Fruit fly (Drosophila melanogaster) whole organism, embryonic: ENCODE data around the gene CG7879.

ENCODE experiments used
- Ada2b ChIP-seq: fragments of 200-800 bp; sonication (Bioruptor generic); IDR thresholded peaks from 2 replicates; pipeline ENCODE4 v1.3.6; 2022; ENCODE audit warnings: missing biosample characterization, missing genetic modification characterization
- Adf1 ChIP-seq: fragments of 200-800 bp; sonication (Bioruptor generic); IDR thresholded peaks from 2 replicates; pipeline ENCODE4 v1.3.6; 2022; ENCODE audit warnings: missing biosample characterization, missing genetic modification characterization
- Awh ChIP-seq: fragments of 200-800 bp; sonication (Bioruptor generic); IDR thresholded peaks from 2 replicates; pipeline ENCODE4, ENCODE4 v1.3.6; 2022; ENCODE audit warnings: missing biosample characterization, missing genetic modification characterization
- BEAF-32 ChIP-seq: fragments of 200-800 bp; sonication (Bioruptor generic); optimal IDR thresholded peaks from 3 replicates; lab custom pipeline; 2017; ENCODE audit warnings: missing biosample characterization, missing genetic modification characterization, mild to moderate bottlenecking, moderate library complexity, missing genetic modification reagents
- CG10431 ChIP-seq: fragments of 200-800 bp; sonication (Bioruptor generic); optimal IDR thresholded peaks from 3 replicates; lab custom pipeline; 2018; ENCODE audit warnings: missing biosample characterization, mild to moderate bottlenecking, missing genetic modification characterization
- CG11695 ChIP-seq: fragments of 200-800 bp; sonication (Bioruptor generic); IDR thresholded peaks from 3 replicates; pipeline ENCODE4 v1.3.6; 2022; ENCODE audit warnings: missing biosample characterization, missing genetic modification characterization
- CG12071 ChIP-seq: fragments of 200-800 bp; sonication (Bioruptor generic); optimal IDR thresholded peaks from 3 replicates; lab custom pipeline; 2018; ENCODE audit warnings: missing biosample characterization, mild to moderate bottlenecking, missing genetic modification characterization
- CG1603 ChIP-seq: fragments of 200-800 bp; sonication (Bioruptor generic); optimal IDR thresholded peaks from 2 replicates; lab custom pipeline; 2019; ENCODE audit warnings: missing biosample characterization, mild to moderate bottlenecking, missing genetic modification characterization, moderate library complexity
- CG17568 ChIP-seq: fragments of 200-800 bp; sonication (Bioruptor generic); optimal IDR thresholded peaks from 2 replicates; lab custom pipeline; 2018; ENCODE audit warnings: missing biosample characterization, mild to moderate bottlenecking, missing genetic modification characterization, moderate library complexity
- CG17829 ChIP-seq: fragments of 200-800 bp; optimal IDR thresholded peaks from 2 replicates; lab custom pipeline; 2019; ENCODE audit warnings: missing biosample characterization, mild to moderate bottlenecking, missing genetic modification characterization, moderate library complexity
- CG17912 ChIP-seq: fragments of 200-800 bp; sonication (Bioruptor generic); optimal IDR thresholded peaks from 2 replicates; lab custom pipeline; 2018; ENCODE audit warnings: missing biosample characterization, mild to moderate bottlenecking, missing genetic modification characterization
- CG2116 ChIP-seq: fragments of 200-800 bp; sonication (Bioruptor generic); optimal IDR thresholded peaks from 3 replicates; lab custom pipeline; 2018; ENCODE audit warnings: missing biosample characterization, mild to moderate bottlenecking, missing genetic modification characterization
- CG2199 ChIP-seq: fragments of 200-800 bp; sonication (Bioruptor generic); IDR thresholded peaks from 3 replicates; pipeline ENCODE4 v1.3.6; 2022; ENCODE audit warnings: missing biosample characterization, missing genetic modification characterization
- CG34376 ChIP-seq: fragments of 200-800 bp; sonication (Bioruptor generic); optimal IDR thresholded peaks from 2 replicates; lab custom pipeline; 2018; ENCODE audit warnings: missing biosample characterization, mild to moderate bottlenecking, missing genetic modification characterization
- CG4424 ChIP-seq: fragments of 200-800 bp; sonication (Bioruptor generic); optimal IDR thresholded peaks from 3 replicates; lab custom pipeline; 2016; ENCODE audit warnings: missing biosample characterization, missing genetic modification characterization
- CG4854 ChIP-seq: fragments of 200-800 bp; sonication (Bioruptor generic); optimal IDR thresholded peaks from 2 replicates; lab custom pipeline; 2016; ENCODE audit warnings: missing biosample characterization, missing genetic modification characterization, inconsistent platforms
- CG6791 ChIP-seq: fragments of 200-800 bp; sonication (Bioruptor generic); IDR thresholded peaks from 3 replicates; pipeline ENCODE4 v1.3.6; 2022; ENCODE audit warnings: missing biosample characterization, missing genetic modification characterization; ENCODE audit not compliant: partially characterized antibody
- CG7786 ChIP-seq: fragments of 200-800 bp; sonication (Bioruptor generic); optimal IDR thresholded peaks from 2 replicates; lab custom pipeline; 2016; ENCODE audit warnings: missing biosample characterization, missing genetic modification characterization
- CG7987 ChIP-seq: fragments of 200-800 bp; sonication (Bioruptor generic); optimal IDR thresholded peaks from 2 replicates; lab custom pipeline; 2018; ENCODE audit warnings: missing biosample characterization, mild to moderate bottlenecking, missing genetic modification characterization, moderate library complexity
- CG8290 ChIP-seq, 3 experiments: fragments of 200-800 bp; sonication (Bioruptor generic); optimal IDR thresholded peaks; 2 replicates each; lab custom pipeline; 2016 to 2019; ENCODE audit warnings: missing biosample characterization in 3 of 3, missing genetic modification characterization in 3 of 3, mild to moderate bottlenecking in 2 of 3, moderate library complexity in 1 of 3
- CG9437 ChIP-seq: fragments of 200-800 bp; sonication (Bioruptor generic); optimal IDR thresholded peaks from 2 replicates; lab custom pipeline; 2018; ENCODE audit warnings: missing biosample characterization, mild to moderate bottlenecking, missing genetic modification characterization
- CG9727 ChIP-seq: fragments of 200-800 bp; sonication (Bioruptor generic); optimal IDR thresholded peaks from 3 replicates; lab custom pipeline; 2017; ENCODE audit warnings: missing biosample characterization, mild to moderate bottlenecking, missing genetic modification characterization
- CG9876 ChIP-seq: fragments of 200-800 bp; sonication (Bioruptor generic); optimal IDR thresholded peaks from 2 replicates; lab custom pipeline; 2016; ENCODE audit warnings: missing biosample characterization, missing genetic modification characterization
- Dp ChIP-seq: fragments of 200-800 bp; sonication (Bioruptor generic); optimal IDR thresholded peaks from 2 replicates; lab custom pipeline; 2018; ENCODE audit warnings: missing biosample characterization, mild to moderate bottlenecking, missing genetic modification characterization, moderate library complexity
- E2f2 ChIP-seq: fragments of 200-800 bp; sonication (Bioruptor generic); IDR thresholded peaks from 2 replicates; pipeline ENCODE4 v1.3.6; 2022; ENCODE audit warnings: missing biosample characterization, missing genetic modification characterization
- Ets97D ChIP-seq: fragments of 200-800 bp; sonication (Bioruptor generic); optimal IDR thresholded peaks from 3 replicates; lab custom pipeline; 2016; ENCODE audit warnings: missing biosample characterization, missing genetic modification characterization
- HHEX ChIP-seq: fragments of 200-800 bp; sonication (Bioruptor generic); optimal IDR thresholded peaks from 3 replicates; lab custom pipeline; 2017; ENCODE audit warnings: missing biosample characterization, mild to moderate bottlenecking, missing genetic modification characterization, missing genetic modification reagents
- Neu2 ChIP-seq: fragments of 200-800 bp; sonication (Bioruptor generic); optimal IDR thresholded peaks from 3 replicates; lab custom pipeline; 2016; ENCODE audit warnings: missing biosample characterization, missing genetic modification characterization, borderline replicate concordance
- Poxn ChIP-seq: fragments of 200-800 bp; sonication (Bioruptor generic); IDR thresholded peaks from 2 replicates; pipeline ENCODE4 v1.3.6; 2022; ENCODE audit warnings: missing biosample characterization, missing genetic modification characterization
- Stat92E ChIP-seq, 3 experiments: fragments of >200 bp in 2 of 3; fragments of 200-800 bp in 1 of 3; sonication (Bioruptor generic) in 1 of 3; optimal IDR thresholded peaks; 2 replicates each; lab custom pipeline; 2017 to 2019; ENCODE audit warnings: missing biosample characterization in 3 of 3, missing genetic modification characterization in 3 of 3, mild to moderate bottlenecking in 1 of 3, moderate library complexity in 1 of 3
- Vsx1 ChIP-seq: fragments of 200-800 bp; sonication (Bioruptor generic); optimal IDR thresholded peaks from 2 replicates; lab custom pipeline; 2017; ENCODE audit warnings: missing biosample characterization, mild to moderate bottlenecking, missing genetic modification characterization, missing genetic modification reagents
- cwo ChIP-seq: fragments of 200-800 bp; sonication (Bioruptor generic); optimal IDR thresholded peaks from 3 replicates; lab custom pipeline; 2017; ENCODE audit warnings: missing biosample characterization, missing genetic modification characterization, mild to moderate bottlenecking, moderate library complexity, missing genetic modification reagents
- her ChIP-seq: fragments of 200-800 bp; sonication (Bioruptor generic); optimal IDR thresholded peaks from 2 replicates; lab custom pipeline; 2016; ENCODE audit warnings: missing biosample characterization, missing genetic modification characterization
- hkb ChIP-seq, 2 experiments: fragments of 200-800 bp in 1 of 2; fragments of >200 bp in 1 of 2; sonication (Bioruptor generic) in 1 of 2; IDR thresholded peaks in 1 of 2; optimal IDR thresholded peaks in 1 of 2; 2 replicates each; pipeline versions ENCODE4 v1.3.6 to Lab custom; 2017 to 2022; ENCODE audit warnings: missing biosample characterization in 1 of 2, missing genetic modification characterization in 1 of 2
- insv ChIP-seq, 2 experiments: fragments of 200-800 bp; sonication (Bioruptor generic); optimal IDR thresholded peaks; 3 replicates each; lab custom pipeline; 2016 to 2018; ENCODE audit warnings: missing biosample characterization in 2 of 2, missing genetic modification characterization in 2 of 2
- jumu ChIP-seq: fragments of 200-800 bp; sonication (Bioruptor generic); optimal IDR thresholded peaks from 3 replicates; lab custom pipeline; 2016; ENCODE audit warnings: missing biosample characterization, missing genetic modification characterization
- kni ChIP-seq: fragments of 200-800 bp; sonication (Bioruptor generic); optimal IDR thresholded peaks from 3 replicates; lab custom pipeline; 2017; ENCODE audit warnings: mild to moderate bottlenecking, missing biosample characterization, missing genetic modification reagents, missing genetic modification characterization
- onecut ChIP-seq: fragments of 200-800 bp; sonication (Bioruptor generic); IDR thresholded peaks from 2 replicates; pipeline ENCODE4 v1.3.6; 2022; ENCODE audit warnings: missing biosample characterization, missing genetic modification characterization
- pb ChIP-seq: fragments of 200-800 bp; sonication (Bioruptor generic); optimal IDR thresholded peaks from 3 replicates; lab custom pipeline; 2016; ENCODE audit warnings: missing biosample characterization, missing genetic modification characterization
- ranshi ChIP-seq: fragments of 200-800 bp; sonication (Bioruptor generic); IDR thresholded peaks from 2 replicates; pipeline ENCODE4 v1.3.6; 2022; ENCODE audit warnings: missing biosample characterization, missing genetic modification characterization
- rib ChIP-seq: fragments of 200-800 bp; sonication (Bioruptor generic); IDR thresholded peaks from 2 replicates; pipeline ENCODE4 v1.3.6; 2022; ENCODE audit warnings: missing biosample characterization, missing genetic modification characterization
- schlank ChIP-seq: fragments of 200-800 bp; sonication (Bioruptor generic); optimal IDR thresholded peaks from 2 replicates; lab custom pipeline; 2018; ENCODE audit warnings: missing biosample characterization, mild to moderate bottlenecking, missing genetic modification characterization
- tgo ChIP-seq: fragments of 200-800 bp; sonication (Bioruptor generic); IDR thresholded peaks from 3 replicates; pipeline ENCODE4 v1.3.6; 2022; ENCODE audit warnings: missing biosample characterization, missing genetic modification characterization
- tio ChIP-seq: fragments of 200-800 bp; sonication (Bioruptor generic); optimal IDR thresholded peaks from 2 replicates; lab custom pipeline; 2017; ENCODE audit warnings: missing biosample characterization, missing genetic modification characterization, inconsistent platforms

Gene CG7879

DNA sequence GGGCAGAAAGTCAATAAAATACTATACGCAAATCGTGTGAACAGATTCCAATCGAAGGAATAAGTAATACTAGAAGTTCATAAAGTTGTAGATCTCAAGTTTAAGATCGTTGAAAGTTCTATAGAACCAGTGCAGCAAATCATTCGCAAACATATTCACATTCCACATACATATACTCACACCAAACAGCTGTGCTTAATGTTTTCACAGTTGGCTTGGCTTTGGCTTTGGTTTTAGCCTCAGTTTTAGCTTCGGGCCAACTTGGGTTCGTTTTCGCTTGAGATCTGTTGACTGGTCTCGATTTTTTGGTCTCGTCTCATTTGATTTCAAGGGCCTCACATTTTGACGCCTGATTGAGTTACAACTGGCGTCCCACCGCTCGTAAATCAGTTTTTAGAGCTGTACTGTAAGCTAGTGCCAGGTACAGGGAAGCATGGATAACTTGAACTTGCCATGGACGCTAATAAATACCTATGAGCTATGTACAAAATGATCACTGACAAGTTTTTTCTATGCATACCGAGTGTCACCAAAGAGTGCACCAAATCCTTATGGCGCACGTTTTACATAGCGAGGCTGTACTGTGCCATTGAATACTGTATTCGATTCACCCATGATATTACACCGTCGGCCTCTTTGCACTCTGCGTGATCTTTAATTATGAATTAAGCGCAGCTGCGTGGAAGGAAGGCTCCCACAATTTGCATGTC lies 18.9 kb upstream of the CG7879 start (continued):
- TF ChIP-seq CG7786 (GFP tag; lab: Kevin White, UChicago), result peak; percentile 80
- peak; percentile 33 for TF ChIP-seq CG9437 (GFP tag; lab: Kevin White, UChicago)
- no peak for TF ChIP-seq BEAF-32
- no peak for TF ChIP-seq kni (GFP tag; lab: Kevin White, UChicago)
- TF ChIP-seq jumu (GFP tag; lab: Kevin White, UChicago), result peak; percentile 65
- peak; percentile 86 for TF ChIP-seq CG1603 (tag; lab: Kevin White, UChicago)
- TF ChIP-seq pb (GFP tag; lab: Kevin White, UChicago), result peak; percentile 75
- TF ChIP-seq Ets97D (GFP tag; lab: Kevin White, UChicago), result peak; percentile 58
- TF ChIP-seq Ada2b (GFP tag; lab: Robert Waterston, UW), result peak; percentile 93
- TF ChIP-seq CG12071 (GFP tag; lab: Kevin White, UChicago), result peak; percentile 90
- TF ChIP-seq her (GFP tag; lab: Kevin White, UChicago), result peak; percentile 83
- TF ChIP-seq CG10431 (GFP tag; lab: Kevin White, UChicago), result no peak
- TF ChIP-seq cwo (GFP tag; lab: Kevin White, UChicago), result peak; percentile 61
- peak; percentile 85 for TF ChIP-seq onecut (GFP tag; lab: Robert Waterston, UW)
- TF ChIP-seq tio (GFP tag; lab: Kevin White, UChicago), result peak; percentile 51
- peak; percentile 47 for TF ChIP-seq CG7987 (GFP tag; lab: Kevin White, UChicago)
- TF ChIP-seq CG9727 (GFP tag; lab: Kevin White, UChicago), result peak; percentile 69
- peak; percentile 80 for TF ChIP-seq CG4424

DNA sequence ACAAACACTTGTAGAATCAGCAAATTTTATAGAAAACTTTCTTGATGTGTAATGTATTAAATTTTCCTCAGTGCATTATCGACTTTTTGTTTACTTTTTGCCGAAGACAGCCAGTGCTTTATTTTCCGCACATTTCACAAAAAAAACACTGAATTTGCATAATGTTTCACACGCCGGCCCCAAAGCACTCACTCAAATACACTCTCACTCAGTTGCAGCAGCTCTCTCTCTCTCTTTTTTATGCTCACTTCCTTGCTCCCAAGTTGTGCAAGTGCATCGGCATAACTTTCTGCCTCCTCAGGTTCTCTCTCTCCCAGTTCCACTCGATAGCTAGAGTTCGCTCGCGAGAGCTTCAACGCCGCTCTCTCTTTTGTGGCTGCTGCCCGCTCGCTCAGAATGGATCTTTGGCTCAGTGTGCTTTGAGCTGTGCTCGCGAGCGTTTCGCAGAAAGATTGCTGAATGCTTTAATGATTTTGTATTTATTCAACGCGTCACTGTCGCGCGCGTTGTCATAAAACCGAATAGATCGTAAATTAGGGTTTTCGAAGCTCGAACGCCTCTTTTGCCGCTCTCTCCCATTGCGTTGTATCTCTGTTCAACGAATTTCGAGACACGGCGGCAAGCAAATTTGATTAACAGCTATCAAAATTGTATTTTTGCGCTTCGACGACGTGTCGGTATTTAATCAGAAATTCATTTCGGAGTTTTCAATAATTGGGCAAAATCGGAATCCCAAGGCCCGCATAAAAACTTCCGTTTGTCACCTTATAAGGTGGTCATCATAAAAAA lies 18.1 kb upstream of the CG7879 start:
- TF ChIP-seq HHEX (GFP tag; lab: Kevin White, UChicago) (peak; percentile 46), Stat92E (GFP tag; optimal IDR thresholded peaks at IDR 0.05; lab: Kevin White, UChicago) (peak in 1 of 3 experiments; percentile 61), CG6791 (GFP tag; lab: Robert Waterston, UW) (peak; percentile 76), schlank (tag; lab: Kevin White, UChicago) (no peak), Dp (GFP tag; lab: Kevin White, UChicago) (no peak), rib (GFP tag; lab: Robert Waterston, UW) (peak; percentile 65), CG17568 (GFP tag; lab: Kevin White, UChicago) (peak; percentile 12), CG4854 (GFP tag; lab: Kevin White, UChicago) (no peak), tgo (no peak), CG17829 (tag; lab: Kevin White, UChicago) (peak; percentile 6), CG17912 (peak; percentile 28), CG2116 (GFP tag; lab: Kevin White, UChicago) (no peak), hkb (optimal IDR thresholded peaks at IDR 0.05; lab: Kevin White, UChicago) (no peak), hkb (GFP tag; IDR thresholded peaks at IDR 0.05; lab: Robert Waterston, UW) (peak; percentile 56), CG8290 (GFP tag; optimal IDR thresholded peaks at IDR 0.05; lab: Kevin White, UChicago) (no peak), CG8290 (tag; optimal IDR thresholded peaks at IDR 0.05; lab: Kevin White, UChicago) (peak in 1 of 2 experiments; percentile 37), CG9876 (GFP tag; lab: Kevin White, UChicago) (no peak), Neu2 (no peak), Adf1 (GFP tag; lab: Robert Waterston, UW) (peak; percentile 34; the same call in 1 of the 2 replicates), ranshi (GFP tag; lab: Robert Waterston, UW) (peak; percentile 8; the same call in 1 of the 2 replicates), Vsx1 (no peak), CG34376 (GFP tag; lab: Kevin White, UChicago) (peak; percentile 66), Awh (GFP tag; lab: Robert Waterston, UW) (peak; percentile 27; the same call in 1 of the 2 replicates), insv (GFP tag; optimal IDR thresholded peaks at IDR 0.05; lab: Kevin White, UChicago) (no peak), pb (GFP tag; lab: Kevin White, UChicago) (peak; percentile 27), E2f2 (GFP tag; lab: Robert Waterston, UW) (peak; percentile 24; the same call in 1 of the 2 replicates), CG2199 (GFP tag; lab: Robert Waterston, UW) (peak; percentile 61; the same call in 1 of the 3 replicates), Poxn (GFP tag; lab: Robert Waterston, UW) (no peak), CG11695 (GFP tag; lab: Robert Waterston, UW) (peak; percentile 54; the same call in 2 of the 3 replicates)
